Fruit fly (Drosophila melanogaster) whole organism: ENCODE results near the gene dlp.

ENCODE experiments used
- CG8478 ChIP-seq: fragments of >200 bp; optimal IDR thresholded peaks from 2 replicates; lab custom pipeline; 2018; ENCODE audit warnings: inconsistent platforms
- Dll ChIP-seq: fragments of >200 bp; optimal IDR thresholded peaks from 2 replicates; lab custom pipeline; 2017
- EcR ChIP-seq, 2 experiments: fragments of >200 bp; optimal IDR thresholded peaks; 2 replicates each; lab custom pipeline; 2017; ENCODE audit warnings: missing biosample characterization in 2 of 2, missing genetic modification characterization in 2 of 2, missing genetic modification reagents in 2 of 2
- pan ChIP-seq: fragments of >200 bp; optimal IDR thresholded peaks from 2 replicates; lab custom pipeline; 2017
- psq ChIP-seq: fragments of >200 bp; optimal IDR thresholded peaks from 2 replicates; lab custom pipeline; 2017
- usp ChIP-seq: fragments of >200 bp; optimal IDR thresholded peaks from 2 replicates; lab custom pipeline; 2017; ENCODE audit warnings: missing biosample characterization, missing genetic modification characterization, mixed read lengths

dlp gene

dm6 chr3L:14611406-14612335, 20.7 kb upstream of the dlp start:
- TF ChIP-seq Dll (lab: Kevin White, UChicago) (no peak), usp (GFP tag; lab: Kevin White, UChicago) (no peak), EcR (GFP tag; optimal IDR thresholded peaks at IDR 0.05; lab: Kevin White, UChicago) (no peak), psq (lab: Kevin White, UChicago) (no peak), pan (lab: Kevin White, UChicago) (no peak), CG8478 (lab: Kevin White, UChicago) (no peak)

- TF ChIP-seq usp (GFP tag; lab: Kevin White, UChicago) (no peak), CG8478 (lab: Kevin White, UChicago) (no peak), Dll (lab: Kevin White, UChicago) (no peak), psq (lab: Kevin White, UChicago) (no peak), pan (lab: Kevin White, UChicago) (no peak), EcR (GFP tag; optimal IDR thresholded peaks at IDR 0.05; lab: Kevin White, UChicago) (no peak)
Measured at dm6 chr3L:14612945-14613791, 19.2 kb upstream of the dlp start.

dm6 chr3L:14613792-14614677, 18.4 kb upstream of the dlp start, which contains the start of gene shd:
shd (plus strand) TSS chr3L:14614458.
- no peak for TF ChIP-seq pan (lab: Kevin White, UChicago)
- no peak for TF ChIP-seq EcR (GFP tag; optimal IDR thresholded peaks at IDR 0.05; lab: Kevin White, UChicago)
- no peak for TF ChIP-seq Dll (lab: Kevin White, UChicago)
- no peak for TF ChIP-seq psq (lab: Kevin White, UChicago)
- TF ChIP-seq usp (GFP tag; lab: Kevin White, UChicago), result no peak
- TF ChIP-seq CG8478 (lab: Kevin White, UChicago), result no peak

dm6 chr3L:14615187-14615586, 17.2 kb upstream of the dlp start:
- TF ChIP-seq pan (lab: Kevin White, UChicago) (no peak), psq (lab: Kevin White, UChicago) (no peak), EcR (GFP tag; optimal IDR thresholded peaks at IDR 0.05; lab: Kevin White, UChicago) (no peak), usp (GFP tag; lab: Kevin White, UChicago) (no peak), CG8478 (lab: Kevin White, UChicago) (no peak), Dll (lab: Kevin White, UChicago) (no peak)

- TF ChIP-seq pan (lab: Kevin White, UChicago) (no peak), usp (GFP tag; lab: Kevin White, UChicago) (no peak), psq (lab: Kevin White, UChicago) (no peak), CG8478 (lab: Kevin White, UChicago) (no peak), Dll (lab: Kevin White, UChicago) (no peak), EcR (GFP tag; optimal IDR thresholded peaks at IDR 0.05; lab: Kevin White, UChicago) (no peak)
Measured at dm6 chr3L:14616085-14617026, 16.0 kb upstream of the dlp start.

- no peak for TF ChIP-seq psq (lab: Kevin White, UChicago)
- no peak for TF ChIP-seq EcR (GFP tag; optimal IDR thresholded peaks at IDR 0.05; lab: Kevin White, UChicago)
- TF ChIP-seq usp (GFP tag; lab: Kevin White, UChicago), result no peak
- no peak for TF ChIP-seq CG8478 (lab: Kevin White, UChicago)
- TF ChIP-seq pan (lab: Kevin White, UChicago), result no peak
- no peak for TF ChIP-seq Dll (lab: Kevin White, UChicago)
Measured at dm6 chr3L:14617511-14618217, 14.7 kb upstream of the dlp start.

dm6 chr3L:14618424-14618823, 14.0 kb upstream of the dlp start:
- no peak for TF ChIP-seq psq (lab: Kevin White, UChicago)
- TF ChIP-seq pan (lab: Kevin White, UChicago), result no peak
- TF ChIP-seq CG8478 (lab: Kevin White, UChicago), result no peak
- TF ChIP-seq Dll (lab: Kevin White, UChicago), result no peak
- TF ChIP-seq usp (GFP tag; lab: Kevin White, UChicago), result no peak
- no peak for TF ChIP-seq EcR (GFP tag; optimal IDR thresholded peaks at IDR 0.05; lab: Kevin White, UChicago)

dm6 chr3L:14618942-14619341, 13.5 kb upstream of the dlp start:
- TF ChIP-seq pan (lab: Kevin White, UChicago) (no peak), psq (lab: Kevin White, UChicago) (no peak), EcR (GFP tag; optimal IDR thresholded peaks at IDR 0.05; lab: Kevin White, UChicago) (no peak), Dll (lab: Kevin White, UChicago) (no peak), CG8478 (lab: Kevin White, UChicago) (no peak), usp (GFP tag; lab: Kevin White, UChicago) (no peak)
